Fruit fly (Drosophila melanogaster) whole organism, embryonic: ENCODE results near the gene CG11723.
A peak's percentile ranks its signal among the peaks of the same experiment; 100 is the strongest.

Experiments
- CG11398 ChIP-seq: fragments of 200-800 bp; sonication (Bioruptor generic); optimal IDR thresholded peaks from 2 replicates; lab custom pipeline; 2016; ENCODE audit warnings: missing biosample characterization, missing genetic modification characterization
- CG11456 ChIP-seq: fragments of 200-800 bp; sonication (Bioruptor generic); IDR thresholded peaks from 3 replicates; pipeline ENCODE4 v1.3.6; 2022; ENCODE audit warnings: missing biosample characterization, missing genetic modification characterization
- CG12071 ChIP-seq: fragments of 200-800 bp; sonication (Bioruptor generic); optimal IDR thresholded peaks from 3 replicates; lab custom pipeline; 2018; ENCODE audit warnings: missing biosample characterization, mild to moderate bottlenecking, missing genetic modification characterization
- CG12236 ChIP-seq: fragments of 200-800 bp; sonication (Bioruptor generic); optimal IDR thresholded peaks from 2 replicates; lab custom pipeline; 2016; ENCODE audit warnings: missing biosample characterization, missing genetic modification characterization
- CG12769 ChIP-seq: fragments of 200-800 bp; sonication (Bioruptor generic); optimal IDR thresholded peaks from 2 replicates; lab custom pipeline; 2019; ENCODE audit warnings: missing biosample characterization, mild to moderate bottlenecking, missing genetic modification characterization, moderate library complexity
- CG12942 ChIP-seq: fragments of 200-800 bp; sonication (Bioruptor generic); optimal IDR thresholded peaks from 3 replicates; lab custom pipeline; 2016; ENCODE audit warnings: missing biosample characterization, missing genetic modification characterization
- CG13123 ChIP-seq: fragments of 200-800 bp; sonication (Bioruptor generic); optimal IDR thresholded peaks from 2 replicates; lab custom pipeline; 2016; ENCODE audit warnings: missing biosample characterization, missing genetic modification characterization
- CG17612 ChIP-seq: fragments of 200-800 bp; sonication (Bioruptor generic); IDR thresholded peaks from 2 replicates; pipeline ENCODE4 v1.3.6; 2022; ENCODE audit warnings: missing biosample characterization, missing genetic modification characterization
- CG2889 ChIP-seq: fragments of 200-800 bp; sonication (Bioruptor generic); IDR thresholded peaks from 3 replicates; pipeline ENCODE4 v1.3.6; 2022; ENCODE audit warnings: missing biosample characterization, missing genetic modification characterization
- CG30020 ChIP-seq: fragments of 200-800 bp; optimal IDR thresholded peaks from 2 replicates; lab custom pipeline; 2019; ENCODE audit warnings: missing biosample characterization, mild to moderate bottlenecking, missing genetic modification characterization, moderate library complexity
- CG30403 ChIP-seq: fragments of 200-800 bp; sonication (Bioruptor generic); optimal IDR thresholded peaks from 3 replicates; lab custom pipeline; 2016; ENCODE audit warnings: missing biosample characterization, missing genetic modification characterization
- CG34422 ChIP-seq: fragments of 200-800 bp; sonication (Bioruptor generic); IDR thresholded peaks from 3 replicates; pipeline ENCODE4 v1.3.6; 2022; ENCODE audit warnings: missing biosample characterization, missing genetic modification characterization
- CG3847 ChIP-seq: fragments of 200-800 bp; sonication (Bioruptor generic); IDR thresholded peaks from 2 replicates; pipeline ENCODE4 v1.3.6; 2022; ENCODE audit warnings: missing biosample characterization, missing genetic modification characterization
- CG4617 ChIP-seq: fragments of 200-800 bp; sonication (Bioruptor generic); optimal IDR thresholded peaks from 3 replicates; lab custom pipeline; 2016; ENCODE audit warnings: missing biosample characterization, missing genetic modification characterization, borderline replicate concordance
- CG7357 ChIP-seq: fragments of 200-800 bp; sonication (Bioruptor generic); IDR thresholded peaks from 3 replicates; pipeline ENCODE4 v1.3.6; 2022; ENCODE audit warnings: missing biosample characterization, missing genetic modification characterization
- CG7786 ChIP-seq: fragments of 200-800 bp; sonication (Bioruptor generic); optimal IDR thresholded peaks from 2 replicates; lab custom pipeline; 2016; ENCODE audit warnings: missing biosample characterization, missing genetic modification characterization
- CG9437 ChIP-seq: fragments of 200-800 bp; sonication (Bioruptor generic); optimal IDR thresholded peaks from 2 replicates; lab custom pipeline; 2018; ENCODE audit warnings: missing biosample characterization, mild to moderate bottlenecking, missing genetic modification characterization
- CG9817 ChIP-seq: fragments of 200-800 bp; sonication (Bioruptor generic); optimal IDR thresholded peaks from 2 replicates; lab custom pipeline; 2018; ENCODE audit warnings: missing biosample characterization, mild to moderate bottlenecking, missing genetic modification characterization, moderate library complexity
- CrebB ChIP-seq: fragments of 200-800 bp; sonication (Bioruptor generic); optimal IDR thresholded peaks from 3 replicates; lab custom pipeline; 2018; ENCODE audit warnings: missing biosample characterization, mild to moderate bottlenecking, missing genetic modification characterization
- D19A ChIP-seq: fragments of 200-800 bp; optimal IDR thresholded peaks from 3 replicates; lab custom pipeline; 2019; ENCODE audit warnings: missing biosample characterization, mild to moderate bottlenecking, missing genetic modification characterization, moderate library complexity
- Dbx ChIP-seq: fragments of 200-800 bp; sonication (Bioruptor generic); IDR thresholded peaks from 3 replicates; pipeline ENCODE4 v1.3.6; 2022; ENCODE audit warnings: missing biosample characterization, missing genetic modification characterization
- Dp ChIP-seq: fragments of 200-800 bp; sonication (Bioruptor generic); optimal IDR thresholded peaks from 2 replicates; lab custom pipeline; 2018; ENCODE audit warnings: missing biosample characterization, mild to moderate bottlenecking, missing genetic modification characterization, moderate library complexity
- Hmr ChIP-seq: fragments of 200-800 bp; sonication (Bioruptor generic); optimal IDR thresholded peaks from 3 replicates; lab custom pipeline; 2017; ENCODE audit warnings: mild to moderate bottlenecking, missing biosample characterization, missing genetic modification reagents, missing genetic modification characterization
- Jarid2 ChIP-seq: fragments of 200-800 bp; sonication (Bioruptor generic); optimal IDR thresholded peaks from 3 replicates; lab custom pipeline; 2017; ENCODE audit warnings: mild to moderate bottlenecking, missing biosample characterization, missing genetic modification reagents, missing genetic modification characterization
- Lpt ChIP-seq: fragments of >200 bp; optimal IDR thresholded peaks from 2 replicates; lab custom pipeline; 2018; ENCODE audit warnings: missing biosample characterization, missing genetic modification characterization
- Med ChIP-seq: fragments of 200-800 bp; sonication (Bioruptor generic); peaks from one replicate; lab custom pipeline; 2016; ENCODE audit warnings: missing biosample characterization, missing genetic modification characterization, mild to moderate bottlenecking, inconsistent platforms, moderate library complexity
- Rfx ChIP-seq: fragments of 200-800 bp; sonication (Bioruptor generic); IDR thresholded peaks from 2 replicates; pipeline ENCODE4 v1.3.6; 2022; ENCODE audit warnings: missing biosample characterization, missing genetic modification characterization
- Scr ChIP-seq: fragments of 200-800 bp; sonication (Bioruptor generic); IDR thresholded peaks from 2 replicates; pipeline ENCODE4 v1.3.6; 2022; ENCODE audit warnings: missing biosample characterization, missing genetic modification characterization; ENCODE audit not compliant: partially characterized antibody
- Sry-β ChIP-seq: fragments of 200-800 bp; sonication (Bioruptor generic); optimal IDR thresholded peaks from 2 replicates; lab custom pipeline; 2018; ENCODE audit warnings: missing biosample characterization, mild to moderate bottlenecking, missing genetic modification characterization, moderate library complexity
- Sry-δ ChIP-seq: fragments of 200-800 bp; sonication (Bioruptor generic); optimal IDR thresholded peaks from 2 replicates; lab custom pipeline; 2016; ENCODE audit warnings: missing biosample characterization, missing genetic modification characterization
- al ChIP-seq: fragments of 200-800 bp; sonication (Bioruptor generic); IDR thresholded peaks from 2 replicates; pipeline ENCODE4 v1.3.6; 2022; ENCODE audit warnings: missing biosample characterization, missing genetic modification characterization
- bigmax ChIP-seq: fragments of 200-800 bp; sonication (Bioruptor generic); optimal IDR thresholded peaks from 2 replicates; lab custom pipeline; 2018; ENCODE audit warnings: missing biosample characterization, mild to moderate bottlenecking, missing genetic modification characterization
- btn ChIP-seq: fragments of 200-800 bp; sonication (Bioruptor generic); optimal IDR thresholded peaks from 2 replicates; lab custom pipeline; 2016; ENCODE audit warnings: missing biosample characterization, missing genetic modification characterization
- gcm2 ChIP-seq: fragments of 200-800 bp; sonication (Bioruptor generic); optimal IDR thresholded peaks from 2 replicates; lab custom pipeline; 2016; ENCODE audit warnings: missing biosample characterization, missing genetic modification characterization
- insv ChIP-seq, 2 experiments: fragments of 200-800 bp; sonication (Bioruptor generic); optimal IDR thresholded peaks; 3 replicates each; lab custom pipeline; 2016 to 2018; ENCODE audit warnings: missing biosample characterization in 2 of 2, missing genetic modification characterization in 2 of 2
- kah ChIP-seq: fragments of 200-800 bp; sonication (Bioruptor generic); optimal IDR thresholded peaks from 2 replicates; lab custom pipeline; 2018; ENCODE audit warnings: missing biosample characterization, mild to moderate bottlenecking, missing genetic modification characterization
- kay ChIP-seq: fragments of 200-800 bp; sonication (Bioruptor generic); optimal IDR thresholded peaks from 2 replicates; lab custom pipeline; 2016; ENCODE audit warnings: missing biosample characterization, missing genetic modification characterization
- klu ChIP-seq: fragments of 200-800 bp; sonication (Bioruptor generic); IDR thresholded peaks from 2 replicates; pipeline ENCODE4 v1.3.6; 2022; ENCODE audit warnings: missing biosample characterization, missing genetic modification characterization
- maf-S ChIP-seq: fragments of 200-800 bp; sonication (Bioruptor generic); optimal IDR thresholded peaks from 2 replicates; lab custom pipeline; 2016; ENCODE audit warnings: missing biosample characterization, missing genetic modification characterization
- org-1 ChIP-seq: fragments of 200-800 bp; sonication (Bioruptor generic); optimal IDR thresholded peaks from 2 replicates; lab custom pipeline; 2017; ENCODE audit warnings: missing biosample characterization, missing genetic modification characterization
- phol ChIP-seq: fragments of 200-800 bp; sonication (Bioruptor generic); optimal IDR thresholded peaks from 3 replicates; lab custom pipeline; 2018; ENCODE audit warnings: missing biosample characterization, mild to moderate bottlenecking, missing genetic modification characterization, moderate library complexity
- sc ChIP-seq, 3 experiments: fragments of >200 bp in 2 of 3; fragments of 200-800 bp in 1 of 3; sonication (Bioruptor generic) in 1 of 3; optimal IDR thresholded peaks; 2 replicates in 2 of 3; 3 replicates in 1 of 3; lab custom pipeline; 2017; ENCODE audit warnings: mild to moderate bottlenecking in 1 of 3, missing biosample characterization in 1 of 3, missing genetic modification characterization in 1 of 3, missing genetic modification reagents in 1 of 3
- schlank ChIP-seq: fragments of 200-800 bp; sonication (Bioruptor generic); optimal IDR thresholded peaks from 2 replicates; lab custom pipeline; 2018; ENCODE audit warnings: missing biosample characterization, mild to moderate bottlenecking, missing genetic modification characterization
- sim ChIP-seq: fragments of 200-800 bp; sonication (Bioruptor generic); IDR thresholded peaks from 2 replicates; pipeline ENCODE4 v1.3.6; 2022; ENCODE audit warnings: missing biosample characterization, missing genetic modification characterization
- sima ChIP-seq: fragments of 200-800 bp; sonication (Bioruptor generic); optimal IDR thresholded peaks from 2 replicates; lab custom pipeline; 2016; ENCODE audit warnings: missing biosample characterization, missing genetic modification characterization
- ssp ChIP-seq: fragments of 200-800 bp; sonication (Bioruptor generic); IDR thresholded peaks from 2 replicates; pipeline ENCODE4 v1.3.6; 2022; ENCODE audit warnings: missing biosample characterization, missing genetic modification characterization
- stwl ChIP-seq: fragments of 200-800 bp; sonication (Bioruptor generic); optimal IDR thresholded peaks from 3 replicates; lab custom pipeline; 2018; ENCODE audit warnings: missing biosample characterization, mild to moderate bottlenecking, missing genetic modification characterization, moderate library complexity
- twi ChIP-seq: fragments of 200-800 bp; optimal IDR thresholded peaks from 2 replicates; lab custom pipeline; 2019; ENCODE audit warnings: missing biosample characterization, mild to moderate bottlenecking, missing genetic modification characterization, moderate library complexity
- zen ChIP-seq: fragments of 200-800 bp; sonication (Bioruptor generic); optimal IDR thresholded peaks from 3 replicates; lab custom pipeline; 2018; ENCODE audit warnings: missing biosample characterization, mild to moderate bottlenecking, missing genetic modification characterization, moderate library complexity

Gene CG11723

dm6 chr2L:2144725-2145656 is 2.1 kb downstream of the CG11723 start, which contains the start of gene tho2 (continued):
- TF ChIP-seq Rfx (no peak), Med (peak; percentile 62), CG11456 (GFP tag; lab: Robert Waterston, UW) (no peak), zen (tag; lab: Kevin White, UChicago) (no peak), CG3847 (GFP tag; lab: Robert Waterston, UW) (no peak), CG9437 (GFP tag; lab: Kevin White, UChicago) (no peak), phol (tag; lab: Kevin White, UChicago) (peak; percentile 2), Lpt (GFP tag; lab: Kevin White, UChicago) (no peak), insv (GFP tag; optimal IDR thresholded peaks at IDR 0.05; lab: Kevin White, UChicago) (no peak), sim (GFP tag; lab: Robert Waterston, UW) (no peak), CG11398 (GFP tag; lab: Kevin White, UChicago) (no peak), klu (GFP tag; lab: Robert Waterston, UW) (no peak), Scr (GFP tag; lab: Robert Waterston, UW) (peak; percentile 40; the same call in 1 of the 2 replicates), CG4617 (GFP tag; lab: Kevin White, UChicago) (peak; percentile 64), CG12236 (GFP tag; lab: Kevin White, UChicago) (no peak), CG12071 (GFP tag; lab: Kevin White, UChicago) (no peak), CG2889 (GFP tag; lab: Robert Waterston, UW) (no peak), kah (GFP tag; lab: Kevin White, UChicago) (no peak), CG12942 (GFP tag; lab: Kevin White, UChicago) (no peak), al (GFP tag; lab: Robert Waterston, UW) (no peak), Jarid2 (GFP tag; lab: Kevin White, UChicago) (no peak), bigmax (GFP tag; lab: Kevin White, UChicago) (no peak), Hmr (GFP tag; lab: Kevin White, UChicago) (no peak), twi (tag; lab: Kevin White, UChicago) (no peak), CG13123 (GFP tag; lab: Kevin White, UChicago) (no peak), CG12769 (tag; lab: Kevin White, UChicago) (no peak), org-1 (no peak), Dbx (0 out of 3 replicates have a peak, but pooled peaks have one; percentile 19), CrebB (tag; lab: Kevin White, UChicago) (no peak), btn (GFP tag; lab: Kevin White, UChicago) (no peak), ssp (GFP tag; lab: Robert Waterston, UW) (peak; percentile 75), kay (GFP tag; lab: Kevin White, UChicago) (no peak), CG34422 (GFP tag; lab: Robert Waterston, UW) (peak; percentile 51; the same call in 1 of the 3 replicates), CG7786 (GFP tag; lab: Kevin White, UChicago) (no peak), Sry-β (GFP tag; lab: Kevin White, UChicago) (no peak), sima (GFP tag; lab: Kevin White, UChicago) (no peak), schlank (tag; lab: Kevin White, UChicago) (no peak), CG9817 (tag; lab: Kevin White, UChicago) (no peak), CG30020 (tag; lab: Kevin White, UChicago) (peak; percentile 98), stwl (tag; lab: Kevin White, UChicago) (peak; percentile 59), maf-S (no peak), CG7357 (GFP tag; lab: Robert Waterston, UW) (0 out of 3 replicates have a peak, but pooled peaks have one; percentile 27), CG17612 (no peak), sc (optimal IDR thresholded peaks at IDR 0.05; lab: Kevin White, UChicago) (no peak), sc (GFP tag; optimal IDR thresholded peaks at IDR 0.05; lab: Kevin White, UChicago) (no peak), gcm2 (no peak), CG30403 (GFP tag; lab: Kevin White, UChicago) (no peak), D19A (tag; lab: Kevin White, UChicago) (no peak), Dp (GFP tag; lab: Kevin White, UChicago) (peak; percentile 4), Sry-δ (GFP tag; lab: Kevin White, UChicago) (no peak)
